Fruit fly (Drosophila melanogaster) whole organism, embryonic: ENCODE data around the gene Cnep1r2.

Experiments used
- BEAF-32 ChIP-seq: fragments of 200-800 bp; sonication (Bioruptor generic); optimal IDR thresholded peaks from 3 replicates; lab custom pipeline; 2017; ENCODE audit warnings: missing biosample characterization, missing genetic modification characterization, mild to moderate bottlenecking, moderate library complexity, missing genetic modification reagents
- Blimp-1 ChIP-seq: fragments of 200-800 bp; sonication (Bioruptor generic); optimal IDR thresholded peaks from 3 replicates; lab custom pipeline; 2018; ENCODE audit warnings: missing biosample characterization, missing genetic modification characterization, mild to moderate bottlenecking, moderate library complexity, missing genetic modification reagents
- CG10462 ChIP-seq: fragments of 200-800 bp; sonication (Bioruptor generic); optimal IDR thresholded peaks from 2 replicates; lab custom pipeline; 2016; ENCODE audit warnings: missing biosample characterization, missing genetic modification characterization
- CG14441 ChIP-seq: fragments of 200-800 bp; sonication (Bioruptor generic); IDR thresholded peaks from 2 replicates; pipeline ENCODE4 v1.3.6; 2022; ENCODE audit warnings: missing biosample characterization, missing genetic modification characterization
- CG15073 ChIP-seq: fragments of 200-800 bp; sonication (Bioruptor generic); optimal IDR thresholded peaks from 2 replicates; lab custom pipeline; 2016; ENCODE audit warnings: missing biosample characterization, missing genetic modification characterization
- CG15479 ChIP-seq: fragments of 200-800 bp; sonication (Bioruptor generic); optimal IDR thresholded peaks from 3 replicates; lab custom pipeline; 2019; ENCODE audit warnings: missing biosample characterization, mild to moderate bottlenecking, missing genetic modification characterization, moderate library complexity
- CG15601 ChIP-seq: fragments of 200-800 bp; sonication (Bioruptor generic); optimal IDR thresholded peaks from 3 replicates; lab custom pipeline; 2019; ENCODE audit warnings: missing biosample characterization, mild to moderate bottlenecking, missing genetic modification characterization, moderate library complexity
- CG15696 ChIP-seq: fragments of 200-800 bp; sonication (Bioruptor generic); optimal IDR thresholded peaks from 2 replicates; lab custom pipeline; 2019; ENCODE audit warnings: missing biosample characterization, mild to moderate bottlenecking, missing genetic modification characterization, moderate library complexity
- CG18764 ChIP-seq: fragments of 200-800 bp; sonication (Bioruptor generic); optimal IDR thresholded peaks from 3 replicates; lab custom pipeline; 2016; ENCODE audit warnings: missing biosample characterization, missing genetic modification characterization
- CG31224 ChIP-seq: fragments of 200-800 bp; sonication (Bioruptor generic); IDR thresholded peaks from 2 replicates; pipeline ENCODE4 v1.3.6; 2022; ENCODE audit warnings: missing biosample characterization, missing genetic modification characterization
- CG31388 ChIP-seq: fragments of 200-800 bp; sonication (Bioruptor generic); optimal IDR thresholded peaks from 2 replicates; lab custom pipeline; 2016; ENCODE audit warnings: missing biosample characterization, missing genetic modification characterization
- CG3726 ChIP-seq: fragments of 200-800 bp; sonication (Bioruptor generic); IDR thresholded peaks from 3 replicates; pipeline ENCODE4, ENCODE4 v1.3.6; 2022; ENCODE audit warnings: missing biosample characterization, missing genetic modification characterization
- CG3847 ChIP-seq: fragments of 200-800 bp; sonication (Bioruptor generic); IDR thresholded peaks from 2 replicates; pipeline ENCODE4 v1.3.6; 2022; ENCODE audit warnings: missing biosample characterization, missing genetic modification characterization
- CG5245 ChIP-seq: fragments of 200-800 bp; sonication (Bioruptor generic); optimal IDR thresholded peaks from 3 replicates; lab custom pipeline; 2016; ENCODE audit warnings: missing biosample characterization, missing genetic modification characterization
- CG6791 ChIP-seq: fragments of 200-800 bp; sonication (Bioruptor generic); IDR thresholded peaks from 3 replicates; pipeline ENCODE4 v1.3.6; 2022; ENCODE audit warnings: missing biosample characterization, missing genetic modification characterization; ENCODE audit not compliant: partially characterized antibody
- CG7963 ChIP-seq: fragments of 200-800 bp; sonication (Bioruptor generic); IDR thresholded peaks from 3 replicates; pipeline ENCODE4 v1.3.6; 2022; ENCODE audit warnings: missing biosample characterization, missing genetic modification characterization; ENCODE audit not compliant: partially characterized antibody
- CG8359 ChIP-seq: fragments of 200-800 bp; sonication (Bioruptor generic); optimal IDR thresholded peaks from 2 replicates; lab custom pipeline; 2017; ENCODE audit warnings: missing biosample characterization, mild to moderate bottlenecking, missing genetic modification characterization, borderline replicate concordance
- CG9876 ChIP-seq: fragments of 200-800 bp; sonication (Bioruptor generic); optimal IDR thresholded peaks from 2 replicates; lab custom pipeline; 2016; ENCODE audit warnings: missing biosample characterization, missing genetic modification characterization
- Dad ChIP-seq: fragments of 200-800 bp; sonication (Bioruptor generic); optimal IDR thresholded peaks from 3 replicates; lab custom pipeline; 2016; ENCODE audit warnings: missing biosample characterization, missing genetic modification characterization
- Doc2 ChIP-seq: fragments of 200-800 bp; sonication (Bioruptor generic); IDR thresholded peaks from 2 replicates; pipeline ENCODE4 v1.3.6; 2022; ENCODE audit warnings: missing biosample characterization, missing genetic modification characterization
- Doc3 ChIP-seq: fragments of 200-800 bp; sonication (Bioruptor generic); IDR thresholded peaks from 3 replicates; pipeline ENCODE4 v1.3.6; 2022; ENCODE audit warnings: missing biosample characterization, missing genetic modification characterization; ENCODE audit not compliant: partially characterized antibody
- ERR ChIP-seq: fragments of 200-800 bp; sonication (Bioruptor generic); optimal IDR thresholded peaks from 2 replicates; lab custom pipeline; 2016; ENCODE audit warnings: missing biosample characterization, missing genetic modification characterization
- Ets97D ChIP-seq: fragments of 200-800 bp; sonication (Bioruptor generic); optimal IDR thresholded peaks from 3 replicates; lab custom pipeline; 2016; ENCODE audit warnings: missing biosample characterization, missing genetic modification characterization
- Fer3 ChIP-seq: fragments of 200-800 bp; sonication (Bioruptor generic); optimal IDR thresholded peaks from 2 replicates; lab custom pipeline; 2018; ENCODE audit warnings: missing biosample characterization, mild to moderate bottlenecking, missing genetic modification characterization, moderate library complexity
- HLH4C ChIP-seq: fragments of 200-800 bp; sonication (Bioruptor generic); IDR thresholded peaks from 3 replicates; pipeline ENCODE4 v1.3.6; 2022; ENCODE audit warnings: missing biosample characterization, missing genetic modification characterization; ENCODE audit not compliant: partially characterized antibody
- HLHmδ ChIP-seq: fragments of 200-800 bp; sonication (Bioruptor generic); optimal IDR thresholded peaks from 2 replicates; lab custom pipeline; 2018; ENCODE audit warnings: missing biosample characterization, mild to moderate bottlenecking, missing genetic modification characterization, moderate library complexity
- MBD-R2 ChIP-seq: fragments of 200-800 bp; sonication (Bioruptor generic); IDR thresholded peaks from 2 replicates; pipeline ENCODE4 v1.3.6; 2022; ENCODE audit warnings: missing biosample characterization, missing genetic modification characterization
- Oli ChIP-seq: fragments of 200-800 bp; sonication (Bioruptor generic); optimal IDR thresholded peaks from 2 replicates; lab custom pipeline; 2018; ENCODE audit warnings: missing biosample characterization, mild to moderate bottlenecking, missing genetic modification characterization, moderate library complexity
- Ptx1 ChIP-seq: fragments of 200-800 bp; sonication (Bioruptor generic); IDR thresholded peaks from 2 replicates; pipeline ENCODE4 v1.3.6; 2022; ENCODE audit warnings: missing biosample characterization, missing genetic modification characterization
- Sry-β ChIP-seq: fragments of 200-800 bp; sonication (Bioruptor generic); optimal IDR thresholded peaks from 2 replicates; lab custom pipeline; 2018; ENCODE audit warnings: missing biosample characterization, mild to moderate bottlenecking, missing genetic modification characterization, moderate library complexity
- Stat92E ChIP-seq, 3 experiments: fragments of >200 bp in 2 of 3; fragments of 200-800 bp in 1 of 3; sonication (Bioruptor generic) in 1 of 3; optimal IDR thresholded peaks; 2 replicates each; lab custom pipeline; 2017 to 2019; ENCODE audit warnings: missing biosample characterization in 3 of 3, missing genetic modification characterization in 3 of 3, mild to moderate bottlenecking in 1 of 3, moderate library complexity in 1 of 3
- Tbp ChIP-seq: fragments of >200 bp; optimal IDR thresholded peaks from 2 replicates; lab custom pipeline; 2018; ENCODE audit warnings: missing biosample characterization, missing genetic modification characterization
- chif ChIP-seq, 2 experiments: fragments of 200-800 bp; sonication (Bioruptor generic); optimal IDR thresholded peaks; 3 replicates each; lab custom pipeline; 2016; ENCODE audit warnings: missing biosample characterization in 2 of 2, missing genetic modification characterization in 2 of 2
- cwo ChIP-seq: fragments of 200-800 bp; sonication (Bioruptor generic); optimal IDR thresholded peaks from 3 replicates; lab custom pipeline; 2017; ENCODE audit warnings: missing biosample characterization, missing genetic modification characterization, mild to moderate bottlenecking, moderate library complexity, missing genetic modification reagents
- danr ChIP-seq: fragments of 200-800 bp; sonication (Bioruptor generic); IDR thresholded peaks from 2 replicates; pipeline ENCODE4 v1.3.6; 2022; ENCODE audit warnings: missing biosample characterization, missing genetic modification characterization
- grn ChIP-seq: fragments of 200-800 bp; sonication (Bioruptor generic); optimal IDR thresholded peaks from 3 replicates; lab custom pipeline; 2017; ENCODE audit warnings: missing biosample characterization, missing genetic modification characterization
- gsb-n ChIP-seq: fragments of 200-800 bp; sonication (Bioruptor generic); optimal IDR thresholded peaks from 3 replicates; lab custom pipeline; 2018; ENCODE audit warnings: missing biosample characterization, mild to moderate bottlenecking, missing genetic modification characterization
- lbe ChIP-seq: fragments of 200-800 bp; sonication (Bioruptor generic); optimal IDR thresholded peaks from 2 replicates; lab custom pipeline; 2016; ENCODE audit warnings: missing biosample characterization, mild to moderate bottlenecking, missing genetic modification characterization
- mld ChIP-seq: fragments of 200-800 bp; sonication (Bioruptor generic); IDR thresholded peaks from 3 replicates; pipeline ENCODE4 v1.3.6; 2022; ENCODE audit warnings: missing biosample characterization, missing genetic modification characterization; ENCODE audit not compliant: partially characterized antibody
- nerfin-2 ChIP-seq: fragments of 200-800 bp; sonication (Bioruptor generic); IDR thresholded peaks from 2 replicates; pipeline ENCODE4 v1.3.6; 2022; ENCODE audit warnings: missing biosample characterization, missing genetic modification characterization; ENCODE audit not compliant: partially characterized antibody
- otp ChIP-seq: fragments of 200-800 bp; sonication (Bioruptor generic); IDR thresholded peaks from 3 replicates; pipeline ENCODE4, ENCODE4 v1.3.6; 2022; ENCODE audit warnings: missing biosample characterization, missing genetic modification characterization
- pita ChIP-seq: fragments of 200-800 bp; sonication (Bioruptor generic); optimal IDR thresholded peaks from 2 replicates; lab custom pipeline; 2017; ENCODE audit warnings: missing biosample characterization, mild to moderate bottlenecking, missing genetic modification characterization
- prd ChIP-seq, 3 experiments: fragments of >200 bp in 2 of 3; fragments of 200-800 bp in 1 of 3; sonication (Bioruptor generic) in 1 of 3; optimal IDR thresholded peaks in 2 of 3; IDR thresholded peaks in 1 of 3; 2 replicates in 2 of 3; 3 replicates in 1 of 3; pipeline versions ENCODE4 v1.3.6 to Lab custom; 2017 to 2022; ENCODE audit warnings: missing biosample characterization in 1 of 3, missing genetic modification characterization in 1 of 3
- ranshi ChIP-seq: fragments of 200-800 bp; sonication (Bioruptor generic); IDR thresholded peaks from 2 replicates; pipeline ENCODE4 v1.3.6; 2022; ENCODE audit warnings: missing biosample characterization, missing genetic modification characterization
- salm ChIP-seq: fragments of 200-800 bp; sonication (Bioruptor generic); optimal IDR thresholded peaks from 2 replicates; lab custom pipeline; 2018; ENCODE audit warnings: missing biosample characterization, mild to moderate bottlenecking, missing genetic modification characterization
- ssp ChIP-seq: fragments of 200-800 bp; sonication (Bioruptor generic); IDR thresholded peaks from 2 replicates; pipeline ENCODE4 v1.3.6; 2022; ENCODE audit warnings: missing biosample characterization, missing genetic modification characterization
- stwl ChIP-seq: fragments of 200-800 bp; sonication (Bioruptor generic); optimal IDR thresholded peaks from 3 replicates; lab custom pipeline; 2018; ENCODE audit warnings: missing biosample characterization, mild to moderate bottlenecking, missing genetic modification characterization, moderate library complexity
- tgo ChIP-seq: fragments of 200-800 bp; sonication (Bioruptor generic); IDR thresholded peaks from 3 replicates; pipeline ENCODE4 v1.3.6; 2022; ENCODE audit warnings: missing biosample characterization, missing genetic modification characterization

Cnep1r2 gene

dm6 chr3L:10664511-10665062, 26.6 kb downstream of the Cnep1r2 start, which contains the start of gene simj (continued):
- peak; percentile 73 for TF ChIP-seq pita (GFP tag; lab: Kevin White, UChicago)
- peak; percentile 72; the same call in 2 of the 3 replicates for TF ChIP-seq HLH4C (GFP tag; lab: Robert Waterston, UW)
- no peak for TF ChIP-seq Sry-β
- TF ChIP-seq ranshi (GFP tag; lab: Robert Waterston, UW): peak; percentile 66; the same call in 1 of the 2 replicates
- TF ChIP-seq Oli (tag; lab: Kevin White, UChicago): no peak
- TF ChIP-seq MBD-R2 (GFP tag; lab: Robert Waterston, UW): peak; percentile 55; the same call in 1 of the 2 replicates
- TF ChIP-seq BEAF-32 (GFP tag; lab: Kevin White, UChicago): peak; percentile 92
- peak; percentile 17; the same call in 1 of the 2 replicates for TF ChIP-seq CG14441 (GFP tag; lab: Robert Waterston, UW)
- TF ChIP-seq CG3726: no peak
- peak; percentile 41 for TF ChIP-seq Fer3
- TF ChIP-seq CG8359 (GFP tag; lab: Kevin White, UChicago): peak; percentile 31
- TF ChIP-seq gsb-n (tag; lab: Kevin White, UChicago): peak; percentile 30
- TF ChIP-seq stwl (tag; lab: Kevin White, UChicago): peak; percentile 66
- TF ChIP-seq Blimp-1 (GFP tag; lab: Kevin White, UChicago): peak; percentile 26
- TF ChIP-seq ERR (GFP tag; lab: Kevin White, UChicago): peak; percentile 67
- 0 out of 3 replicates have a peak, but pooled peaks have one; percentile 21 for TF ChIP-seq otp (GFP tag; lab: Robert Waterston, UW)
- 0 out of 3 replicates have a peak, but pooled peaks have one; percentile 18 for TF ChIP-seq tgo (GFP tag; lab: Robert Waterston, UW)
- TF ChIP-seq cwo (GFP tag; lab: Kevin White, UChicago): no peak
- no peak for TF ChIP-seq Ptx1 (GFP tag; lab: Robert Waterston, UW)
- peak; percentile 71 for TF ChIP-seq lbe
- peak; percentile 32 for TF ChIP-seq Tbp (GFP tag; lab: Kevin White, UChicago)
- TF ChIP-seq CG5245 (GFP tag; lab: Kevin White, UChicago): no peak
- TF ChIP-seq CG10462 (GFP tag; lab: Kevin White, UChicago): no peak
- no peak for TF ChIP-seq CG31388 (GFP tag; lab: Kevin White, UChicago)
- peak; percentile 6 for TF ChIP-seq CG15696 (tag; lab: Kevin White, UChicago)
- no peak for TF ChIP-seq CG31224 (GFP tag; lab: Robert Waterston, UW)
- peak; percentile 5 for TF ChIP-seq CG18764 (GFP tag; lab: Kevin White, UChicago)
- TF ChIP-seq danr (GFP tag; lab: Robert Waterston, UW): no peak
- TF ChIP-seq CG9876 (GFP tag; lab: Kevin White, UChicago): peak; percentile 46
- TF ChIP-seq Doc2 (GFP tag; lab: Robert Waterston, UW): no peak
- peak; percentile 86 for TF ChIP-seq Ets97D (GFP tag; lab: Kevin White, UChicago)
- no peak for TF ChIP-seq CG3847 (GFP tag; lab: Robert Waterston, UW)
- TF ChIP-seq chif (GFP tag; optimal IDR thresholded peaks at IDR 0.05; lab: Kevin White, UChicago): no peak
- TF ChIP-seq salm: peak; percentile 50
- peak; percentile 74 for TF ChIP-seq CG7963 (GFP tag; lab: Robert Waterston, UW)
- peak; percentile 75 for TF ChIP-seq HLHmδ
- TF ChIP-seq CG15479 (GFP tag; lab: Kevin White, UChicago): no peak
- TF ChIP-seq CG15073 (GFP tag; lab: Kevin White, UChicago): no peak
- TF ChIP-seq nerfin-2: peak; percentile 51
- peak; percentile 77 for TF ChIP-seq Dad (GFP tag; lab: Kevin White, UChicago)
- TF ChIP-seq Stat92E (GFP tag; optimal IDR thresholded peaks at IDR 0.05; lab: Kevin White, UChicago): peak in 1 of 3 experiments; percentile 75
- TF ChIP-seq prd (optimal IDR thresholded peaks at IDR 0.05; lab: Kevin White, UChicago): no peak
- TF ChIP-seq prd (GFP tag; IDR thresholded peaks at IDR 0.05; lab: Robert Waterston, UW): 0 out of 3 replicates have a peak, but pooled peaks have one; percentile 8
- peak; percentile 88 for TF ChIP-seq CG6791 (GFP tag; lab: Robert Waterston, UW)
- TF ChIP-seq CG15601 (tag; lab: Kevin White, UChicago): peak; percentile 38
- peak; percentile 69; the same call in 1 of the 3 replicates for TF ChIP-seq mld (GFP tag; lab: Robert Waterston, UW)
- peak; percentile 68 for TF ChIP-seq grn (GFP tag; lab: Kevin White, UChicago)
- TF ChIP-seq ssp (GFP tag; lab: Robert Waterston, UW): no peak
- TF ChIP-seq Doc3 (GFP tag; lab: Robert Waterston, UW): peak; percentile 60
